Fruit fly (Drosophila melanogaster): ENCODE data around the gene CG13877.

Gene CG13877

DNA sequence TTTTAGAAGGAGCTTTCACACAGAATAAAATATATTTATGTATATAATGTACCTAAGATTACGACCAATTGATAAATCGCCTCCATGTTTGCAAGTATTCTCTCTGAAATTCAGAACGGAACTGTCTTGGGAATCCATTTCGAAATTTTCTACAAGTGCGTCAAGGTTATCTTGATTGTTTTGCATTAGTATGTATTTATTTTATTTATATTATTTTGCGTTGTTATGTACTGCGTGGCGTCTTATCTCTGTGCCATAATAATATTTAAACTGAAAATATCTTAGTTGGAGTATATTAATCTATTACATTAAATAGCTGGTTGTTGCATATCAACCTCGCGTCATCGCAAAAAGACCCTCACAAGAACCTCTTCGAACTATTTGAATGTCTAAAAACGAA is 13.6 kb downstream of the CG13877 start, which contains the start of gene CG42846:
Gene CG42846 (minus strand): TSS at position 101 of the 400 bp plus-strand sequence.
- TF ChIP-seq Dll (optimal IDR thresholded peaks at IDR 0.05): no peak
- no peak for TF ChIP-seq usp (GFP tag; optimal IDR thresholded peaks at IDR 0.05)
- TF ChIP-seq psq (optimal IDR thresholded peaks at IDR 0.05): no peak
- TF ChIP-seq pan (optimal IDR thresholded peaks at IDR 0.05): no peak
- no peak for TF ChIP-seq EcR (GFP tag; optimal IDR thresholded peaks at IDR 0.05)
- no peak for TF ChIP-seq CG8478 (optimal IDR thresholded peaks at IDR 0.05)

DNA sequence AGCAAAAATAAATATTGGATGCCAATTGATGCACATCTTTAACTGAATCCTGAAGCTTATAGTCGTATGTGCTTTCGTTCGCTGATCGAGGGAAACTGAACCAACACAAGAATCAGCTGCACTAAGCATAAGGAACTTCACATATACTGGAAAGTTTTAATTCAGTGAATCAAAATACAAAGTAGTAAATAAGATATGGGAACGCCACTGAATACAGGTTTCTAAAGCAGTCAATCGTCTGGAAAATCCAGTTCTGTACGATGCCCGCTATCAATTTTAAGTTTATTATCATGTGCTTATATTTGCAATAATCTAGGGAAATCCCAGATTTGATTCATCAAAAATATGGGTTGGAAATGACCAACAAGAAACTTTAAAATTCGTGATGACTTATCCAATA is 14.4 kb downstream of the CG13877 start, which contains the start of gene CG34454:
Gene CG34454 (minus strand): TSS at position 84 of the 400 bp plus-strand sequence.
- TF ChIP-seq EcR (GFP tag; optimal IDR thresholded peaks at IDR 0.05) (no peak), Dll (optimal IDR thresholded peaks at IDR 0.05) (no peak), psq (optimal IDR thresholded peaks at IDR 0.05) (no peak), pan (optimal IDR thresholded peaks at IDR 0.05) (no peak)

DNA sequence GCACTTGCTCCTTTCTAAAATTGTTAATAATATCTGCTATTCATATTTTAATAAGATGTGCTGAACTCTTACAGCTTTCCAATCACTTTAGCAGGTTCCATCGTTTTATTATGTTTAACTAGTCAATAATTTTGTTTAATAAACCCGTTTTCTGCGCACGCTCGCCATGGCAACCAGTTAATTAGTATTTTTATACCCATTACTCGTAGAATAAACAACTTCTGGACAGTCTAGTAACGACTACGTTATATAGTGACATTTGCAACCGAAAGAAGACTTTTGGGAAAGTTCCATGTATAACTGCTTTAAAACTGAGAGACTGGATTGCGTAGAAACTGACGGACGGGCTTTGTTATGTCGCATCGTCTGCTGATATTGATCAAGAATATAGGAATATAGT is 15.4 kb downstream of the CG13877 start, which contains the start of gene CG34453:
Gene CG34453 (minus strand): TSS at position 101 of the 400 bp plus-strand sequence.
- TF ChIP-seq CG8478 (optimal IDR thresholded peaks at IDR 0.05) (no peak), psq (optimal IDR thresholded peaks at IDR 0.05) (no peak), pan (optimal IDR thresholded peaks at IDR 0.05) (no peak), EcR (GFP tag; optimal IDR thresholded peaks at IDR 0.05) (no peak), usp (GFP tag; optimal IDR thresholded peaks at IDR 0.05) (no peak)

DNA sequence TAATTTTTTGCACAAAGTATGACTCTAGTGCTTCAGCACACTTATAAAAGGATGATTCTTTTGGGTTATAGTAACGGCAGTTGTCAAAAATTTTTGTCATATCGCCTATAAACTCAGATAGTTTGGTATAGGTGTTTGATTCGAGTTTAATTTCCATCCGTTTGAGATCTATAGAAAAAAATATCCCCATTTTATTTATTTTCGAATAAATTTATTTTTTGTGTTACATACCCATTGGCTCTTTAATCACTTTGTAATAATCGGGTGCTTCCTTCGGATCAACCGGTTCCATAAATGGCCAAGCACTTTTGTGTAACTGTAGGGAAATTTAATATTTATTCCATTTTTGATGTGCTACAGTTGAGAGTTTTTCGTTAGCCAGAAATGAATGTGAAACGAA is 16.5 kb downstream of the CG13877 start:
- TF ChIP-seq psq (optimal IDR thresholded peaks at IDR 0.05): no peak
- TF ChIP-seq usp (GFP tag; optimal IDR thresholded peaks at IDR 0.05): no peak
- no peak for TF ChIP-seq EcR (GFP tag; optimal IDR thresholded peaks at IDR 0.05)
- TF ChIP-seq pan (optimal IDR thresholded peaks at IDR 0.05): no peak
- no peak for TF ChIP-seq Dll (optimal IDR thresholded peaks at IDR 0.05)
- TF ChIP-seq CG8478 (optimal IDR thresholded peaks at IDR 0.05): no peak

DNA sequence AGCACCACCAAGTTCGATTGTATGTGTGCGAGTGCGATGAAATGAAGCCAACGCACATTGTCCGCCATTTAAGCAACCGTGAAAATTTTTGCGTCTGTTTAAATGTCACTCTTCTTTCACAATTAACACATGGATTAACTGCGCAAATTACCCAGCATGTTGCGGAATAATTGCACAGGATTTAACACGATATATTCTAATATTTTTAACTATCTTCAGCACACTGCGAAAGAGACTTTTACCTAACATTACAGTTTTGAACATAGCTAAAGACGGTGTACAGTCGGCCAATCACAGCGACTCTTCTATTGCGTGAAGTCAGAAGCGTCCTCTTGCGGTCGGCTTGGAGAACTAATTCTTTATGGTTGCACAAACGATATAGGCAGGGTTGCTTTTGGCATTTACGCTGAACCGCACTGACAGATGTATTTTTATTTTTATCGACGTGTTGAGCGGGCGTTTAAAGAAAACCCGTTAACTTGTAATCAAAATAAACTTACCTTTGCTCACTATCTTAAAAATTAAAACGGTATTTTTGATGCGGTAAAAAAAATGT is 28.9 kb downstream of the CG13877 start:
- TF ChIP-seq CG8478 (optimal IDR thresholded peaks at IDR 0.05) (no peak), psq (optimal IDR thresholded peaks at IDR 0.05) (no peak), EcR (GFP tag; optimal IDR thresholded peaks at IDR 0.05) (no peak)

DNA sequence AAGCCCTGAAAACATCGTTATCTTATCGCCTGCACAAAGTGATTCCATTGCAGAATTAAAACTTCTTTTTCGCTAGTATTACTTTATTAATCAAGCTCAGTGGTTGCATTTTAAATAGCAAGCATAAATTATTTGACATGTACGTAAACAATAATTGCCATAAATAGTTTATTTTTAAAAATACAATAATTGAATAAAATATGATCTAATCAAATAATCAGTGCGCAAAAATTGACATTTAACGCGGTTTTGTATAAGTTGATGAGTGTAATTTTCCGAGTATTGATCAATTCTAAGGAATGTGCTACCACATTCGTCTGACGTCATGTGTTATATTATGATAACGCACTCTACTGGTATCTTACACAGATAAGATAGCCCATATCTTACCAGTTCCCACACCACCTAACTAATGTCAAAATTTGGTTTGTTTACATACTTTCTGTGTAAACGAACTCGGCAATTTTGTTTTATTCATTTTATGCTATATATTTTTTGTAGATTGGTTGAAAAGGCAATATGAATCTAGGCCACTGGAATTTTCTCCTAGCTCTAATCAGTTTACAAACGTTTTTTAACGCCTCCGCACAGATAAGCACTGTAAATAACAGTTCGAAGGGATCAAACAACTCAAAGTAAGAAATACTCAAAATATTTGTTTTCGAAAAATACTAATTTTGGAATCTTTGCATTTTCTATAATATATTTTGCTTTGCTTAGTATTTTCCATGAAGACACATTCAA is 29.8 kb downstream of the CG13877 start, which contains the start of gene mthl14:
Gene mthl14 (plus strand): TSS at position 10 of the 744 bp plus-strand sequence.
- no peak for TF ChIP-seq Dll (optimal IDR thresholded peaks at IDR 0.05)
- TF ChIP-seq psq (optimal IDR thresholded peaks at IDR 0.05): no peak
- no peak for TF ChIP-seq EcR (GFP tag; optimal IDR thresholded peaks at IDR 0.05)
- no peak for TF ChIP-seq pan (optimal IDR thresholded peaks at IDR 0.05)
- TF ChIP-seq CG8478 (optimal IDR thresholded peaks at IDR 0.05): no peak
- no peak for TF ChIP-seq usp (GFP tag; optimal IDR thresholded peaks at IDR 0.05)

DNA sequence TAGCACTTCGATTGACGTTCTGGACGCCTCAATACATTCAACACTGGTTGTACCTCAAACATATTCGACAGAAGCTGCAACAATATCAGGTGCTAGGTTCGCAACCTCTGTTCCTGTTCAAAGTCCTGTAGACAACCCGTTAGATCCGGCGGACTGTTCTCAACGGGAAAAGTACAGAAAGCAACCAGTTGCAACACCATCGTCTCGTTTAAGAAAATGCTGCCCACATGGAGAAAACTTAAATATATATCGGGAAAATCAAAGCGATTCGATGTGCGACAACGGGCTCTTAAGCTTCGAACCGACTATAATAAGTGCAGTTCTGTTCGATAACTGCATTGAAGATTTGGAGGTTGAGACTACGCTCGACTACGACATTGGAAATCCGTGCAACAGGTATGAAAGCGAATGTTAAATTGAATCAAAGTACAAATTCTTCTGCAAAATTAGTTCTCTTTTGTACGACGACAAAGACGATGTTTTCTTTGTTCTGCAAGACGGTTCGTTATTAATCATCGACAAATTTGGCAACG is 30.4 kb downstream of the CG13877 start:
- TF ChIP-seq CG8478 (optimal IDR thresholded peaks at IDR 0.05): no peak
- no peak for TF ChIP-seq Dll (optimal IDR thresholded peaks at IDR 0.05)
- TF ChIP-seq pan (optimal IDR thresholded peaks at IDR 0.05): no peak
- no peak for TF ChIP-seq usp (GFP tag; optimal IDR thresholded peaks at IDR 0.05)
- no peak for TF ChIP-seq EcR (GFP tag; optimal IDR thresholded peaks at IDR 0.05)
- TF ChIP-seq psq (optimal IDR thresholded peaks at IDR 0.05): no peak

DNA sequence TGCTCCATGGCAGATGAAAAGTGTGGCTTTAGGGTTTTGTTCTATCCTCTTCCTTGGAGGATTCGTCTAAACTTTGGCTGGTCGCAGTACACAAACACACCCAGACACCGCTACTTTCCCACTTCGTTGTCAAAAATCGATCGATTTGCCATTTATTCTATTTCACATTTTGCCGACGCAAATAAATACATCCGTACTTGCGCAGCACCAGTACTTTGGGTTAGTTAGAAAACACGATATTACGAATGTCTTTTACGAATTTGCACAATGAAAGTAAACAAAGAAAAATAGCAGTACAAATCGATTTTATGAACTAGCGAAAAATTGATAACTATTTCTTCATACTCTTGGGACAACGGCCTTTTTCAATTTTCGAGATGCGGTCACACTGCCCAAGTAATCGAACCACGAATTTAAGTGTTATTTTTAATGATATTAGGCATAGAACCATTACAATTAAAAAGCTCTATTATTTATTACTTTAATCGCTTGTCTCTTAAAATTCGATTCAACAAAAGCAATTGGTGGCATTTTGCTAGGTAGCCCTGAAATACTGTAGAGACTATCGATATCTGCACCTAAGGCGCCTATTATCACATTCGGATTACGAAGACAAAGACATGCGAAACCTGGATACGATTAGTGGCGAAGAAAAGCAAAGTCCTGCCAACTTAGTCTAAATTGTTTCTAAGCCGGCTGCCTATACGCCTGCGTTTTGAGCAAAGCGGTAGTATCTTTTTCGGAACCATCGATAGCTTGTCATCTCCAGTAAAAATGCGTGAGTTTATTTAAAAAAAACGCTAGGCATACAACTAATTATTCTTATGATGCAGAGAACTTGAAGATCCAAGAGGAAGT is 40.0 kb downstream of the CG13877 start, which contains the start of the genes DIP2 and wac:
Gene DIP2 (minus strand): TSS at position 337 of the 858 bp plus-strand sequence.
Gene wac (plus strand): TSS at position 559 of the 858 bp plus-strand sequence.
- TF ChIP-seq CG8478 (optimal IDR thresholded peaks at IDR 0.05) (no peak), usp (GFP tag; optimal IDR thresholded peaks at IDR 0.05) (no peak), Dll (optimal IDR thresholded peaks at IDR 0.05) (no peak), pan (optimal IDR thresholded peaks at IDR 0.05) (no peak), psq (optimal IDR thresholded peaks at IDR 0.05) (no peak), EcR (GFP tag; optimal IDR thresholded peaks at IDR 0.05) (no peak)

DNA sequence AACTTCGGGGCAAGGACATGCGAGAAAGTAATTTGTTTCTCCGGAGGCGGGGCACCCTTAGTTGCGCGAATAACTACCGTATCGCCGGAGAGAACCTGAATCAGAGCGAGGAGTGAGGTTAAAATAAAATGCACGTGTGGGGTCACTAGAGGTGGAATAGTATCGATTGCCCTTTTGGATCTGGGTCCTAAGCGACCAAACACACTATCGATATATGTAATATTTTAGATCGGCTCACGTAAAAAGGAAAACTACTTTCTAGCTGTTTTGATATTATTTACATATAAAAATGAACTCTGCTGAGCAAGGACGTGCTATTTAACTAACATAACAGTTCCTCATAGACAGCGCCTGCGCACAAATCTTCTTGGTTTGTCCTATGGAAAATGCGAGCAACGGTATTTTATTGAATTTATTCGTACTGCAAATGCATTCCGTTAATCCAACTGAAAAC is 44.9 kb downstream of the CG13877 start:
- no peak for TF ChIP-seq psq (optimal IDR thresholded peaks at IDR 0.05)
- no peak for TF ChIP-seq usp (GFP tag; optimal IDR thresholded peaks at IDR 0.05)
- TF ChIP-seq pan (optimal IDR thresholded peaks at IDR 0.05): no peak
- TF ChIP-seq EcR (GFP tag; optimal IDR thresholded peaks at IDR 0.05): no peak
- TF ChIP-seq Dll (optimal IDR thresholded peaks at IDR 0.05): no peak
- TF ChIP-seq CG8478 (optimal IDR thresholded peaks at IDR 0.05): no peak

DNA sequence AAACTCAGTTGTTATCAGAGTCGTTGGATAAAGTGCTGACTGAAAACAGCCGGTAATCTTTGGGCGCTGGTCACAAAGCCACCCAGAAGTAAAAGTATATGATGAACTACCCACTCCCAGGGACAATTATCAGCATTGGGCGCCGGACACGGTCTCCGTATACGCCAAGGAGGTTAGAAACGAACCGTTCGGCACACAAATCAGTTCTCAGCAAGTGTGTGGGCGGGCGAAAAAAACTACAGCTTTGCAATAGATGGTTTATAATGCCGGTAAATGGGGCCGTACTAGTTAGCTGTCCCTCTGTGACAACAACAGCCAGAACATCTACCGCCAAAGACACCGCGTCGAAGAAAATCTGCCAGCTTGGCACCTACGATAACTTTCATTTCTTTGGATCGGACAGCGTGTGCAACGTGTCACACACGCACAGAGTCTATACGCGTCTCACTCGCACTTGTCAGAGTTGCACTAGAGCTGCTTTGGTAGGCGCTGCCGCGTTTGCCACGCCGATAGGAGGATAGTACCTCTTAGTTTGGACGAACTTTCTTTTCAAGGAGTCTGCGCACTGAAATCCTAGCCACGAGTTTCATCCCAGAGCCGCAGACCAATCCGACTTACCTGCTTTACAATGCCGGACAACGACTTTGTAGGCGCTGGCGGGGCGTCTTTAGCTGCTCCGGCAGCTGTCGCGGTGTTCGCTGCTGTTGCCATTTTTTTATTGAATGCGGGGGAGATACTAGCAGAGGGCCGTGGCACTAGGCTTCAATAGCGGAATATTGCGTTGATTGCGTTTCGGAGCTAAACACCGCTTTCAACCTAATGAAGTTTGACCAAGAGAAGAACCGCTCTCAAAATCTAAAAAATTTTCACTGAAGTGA is 45.9 kb downstream of the CG13877 start:
- TF ChIP-seq Dll (optimal IDR thresholded peaks at IDR 0.05) (no peak), pan (optimal IDR thresholded peaks at IDR 0.05) (no peak), usp (GFP tag; optimal IDR thresholded peaks at IDR 0.05) (no peak), psq (optimal IDR thresholded peaks at IDR 0.05) (no peak), EcR (GFP tag; optimal IDR thresholded peaks at IDR 0.05) (no peak), CG8478 (optimal IDR thresholded peaks at IDR 0.05) (no peak)
